Fruit fly (Drosophila melanogaster) whole organism, embryonic: ENCODE results near the gene Shaw.

Experiments used
- ATbp ChIP-seq: fragments of 200-800 bp; sonication (Bioruptor generic); optimal IDR thresholded peaks from 2 replicates; lab custom pipeline; 2017; ENCODE audit warnings: missing biosample characterization, mild to moderate bottlenecking, missing genetic modification characterization, missing genetic modification reagents
- Awh ChIP-seq: fragments of 200-800 bp; sonication (Bioruptor generic); IDR thresholded peaks from 2 replicates; pipeline ENCODE4, ENCODE4 v1.3.6; 2022; ENCODE audit warnings: missing biosample characterization, missing genetic modification characterization
- BEAF-32 ChIP-seq: fragments of 200-800 bp; sonication (Bioruptor generic); optimal IDR thresholded peaks from 3 replicates; lab custom pipeline; 2017; ENCODE audit warnings: missing biosample characterization, missing genetic modification characterization, mild to moderate bottlenecking, moderate library complexity, missing genetic modification reagents
- CG10979 ChIP-seq: fragments of 200-800 bp; sonication (Bioruptor generic); optimal IDR thresholded peaks from 2 replicates; lab custom pipeline; 2018; ENCODE audit warnings: missing biosample characterization, mild to moderate bottlenecking, missing genetic modification characterization, moderate library complexity
- CG11504 ChIP-seq: fragments of 200-800 bp; sonication (Bioruptor generic); optimal IDR thresholded peaks from 3 replicates; lab custom pipeline; 2019; ENCODE audit warnings: missing biosample characterization, mild to moderate bottlenecking, missing genetic modification characterization, moderate library complexity
- CG12104 ChIP-seq: fragments of 200-800 bp; sonication (Bioruptor generic); optimal IDR thresholded peaks from 3 replicates; lab custom pipeline; 2016; ENCODE audit warnings: missing biosample characterization, missing genetic modification characterization
- CG12391 ChIP-seq: fragments of 200-800 bp; sonication (Bioruptor generic); optimal IDR thresholded peaks from 3 replicates; lab custom pipeline; 2018; ENCODE audit warnings: missing biosample characterization, mild to moderate bottlenecking, missing genetic modification characterization, moderate library complexity
- CG1603 ChIP-seq: fragments of 200-800 bp; sonication (Bioruptor generic); optimal IDR thresholded peaks from 2 replicates; lab custom pipeline; 2019; ENCODE audit warnings: missing biosample characterization, mild to moderate bottlenecking, missing genetic modification characterization, moderate library complexity
- CG16813 ChIP-seq: fragments of 200-800 bp; sonication (Bioruptor generic); IDR thresholded peaks from 3 replicates; pipeline ENCODE4 v1.3.6; 2022; ENCODE audit warnings: missing biosample characterization, missing genetic modification characterization; ENCODE audit not compliant: partially characterized antibody
- CG17568 ChIP-seq: fragments of 200-800 bp; sonication (Bioruptor generic); optimal IDR thresholded peaks from 2 replicates; lab custom pipeline; 2018; ENCODE audit warnings: missing biosample characterization, mild to moderate bottlenecking, missing genetic modification characterization, moderate library complexity
- CG2202 ChIP-seq: fragments of 200-800 bp; sonication (Bioruptor generic); optimal IDR thresholded peaks from 2 replicates; lab custom pipeline; 2018; ENCODE audit warnings: missing biosample characterization, mild to moderate bottlenecking, missing genetic modification characterization
- CG2712 ChIP-seq: fragments of 200-800 bp; optimal IDR thresholded peaks from 3 replicates; lab custom pipeline; 2019; ENCODE audit warnings: missing biosample characterization, mild to moderate bottlenecking, missing genetic modification characterization, moderate library complexity
- CG3995 ChIP-seq: fragments of 200-800 bp; sonication (Bioruptor generic); optimal IDR thresholded peaks from 3 replicates; lab custom pipeline; 2016; ENCODE audit warnings: missing biosample characterization, missing genetic modification characterization
- CG4404 ChIP-seq: fragments of 200-800 bp; sonication (Bioruptor generic); IDR thresholded peaks from 2 replicates; pipeline ENCODE4 v1.3.6; 2022; ENCODE audit warnings: missing biosample characterization, missing genetic modification characterization
- CG7987 ChIP-seq: fragments of 200-800 bp; sonication (Bioruptor generic); optimal IDR thresholded peaks from 2 replicates; lab custom pipeline; 2018; ENCODE audit warnings: missing biosample characterization, mild to moderate bottlenecking, missing genetic modification characterization, moderate library complexity
- CG8388 ChIP-seq: fragments of 200-800 bp; sonication (Bioruptor generic); optimal IDR thresholded peaks from 2 replicates; lab custom pipeline; 2019; ENCODE audit warnings: missing biosample characterization, mild to moderate bottlenecking, missing genetic modification characterization, moderate library complexity
- CG9727 ChIP-seq: fragments of 200-800 bp; sonication (Bioruptor generic); optimal IDR thresholded peaks from 3 replicates; lab custom pipeline; 2017; ENCODE audit warnings: missing biosample characterization, mild to moderate bottlenecking, missing genetic modification characterization
- CoRest ChIP-seq: fragments of 200-800 bp; sonication (Bioruptor generic); optimal IDR thresholded peaks from 3 replicates; lab custom pipeline; 2018; ENCODE audit warnings: missing biosample characterization, mild to moderate bottlenecking, missing genetic modification characterization, moderate library complexity
- Drgx ChIP-seq: fragments of 200-800 bp; sonication (Bioruptor generic); IDR thresholded peaks from 2 replicates; pipeline ENCODE4 v1.3.6; 2022; ENCODE audit warnings: missing biosample characterization, missing genetic modification characterization
- Eip74EF ChIP-seq, 2 experiments: fragments of 200-800 bp in 1 of 2; fragments of >200 bp in 1 of 2; sonication (Bioruptor generic) in 1 of 2; optimal IDR thresholded peaks; 2 replicates each; lab custom pipeline; 2017 to 2019; ENCODE audit warnings: missing biosample characterization in 2 of 2, missing genetic modification characterization in 2 of 2, mild to moderate bottlenecking in 1 of 2, moderate library complexity in 1 of 2
- Elba2 ChIP-seq: fragments of 200-800 bp; sonication (Bioruptor generic); optimal IDR thresholded peaks from 3 replicates; lab custom pipeline; 2016; ENCODE audit warnings: missing biosample characterization, missing genetic modification characterization
- Hmr ChIP-seq: fragments of 200-800 bp; sonication (Bioruptor generic); optimal IDR thresholded peaks from 3 replicates; lab custom pipeline; 2017; ENCODE audit warnings: mild to moderate bottlenecking, missing biosample characterization, missing genetic modification reagents, missing genetic modification characterization
- Hmx ChIP-seq: fragments of 200-800 bp; sonication (Bioruptor generic); optimal IDR thresholded peaks from 2 replicates; lab custom pipeline; 2016; ENCODE audit warnings: missing biosample characterization, missing genetic modification characterization
- Optix ChIP-seq: fragments of 200-800 bp; sonication (Bioruptor generic); IDR thresholded peaks from 3 replicates; pipeline ENCODE4 v1.3.6; 2022; ENCODE audit warnings: missing biosample characterization, missing genetic modification characterization
- Rx ChIP-seq: fragments of 200-800 bp; sonication (Bioruptor generic); IDR thresholded peaks from 2 replicates; pipeline ENCODE4 v1.3.6; 2022; ENCODE audit warnings: missing biosample characterization, missing genetic modification characterization
- Side ChIP-seq: fragments of 200-800 bp; sonication (Bioruptor generic); optimal IDR thresholded peaks from 2 replicates; lab custom pipeline; 2016; ENCODE audit warnings: missing biosample characterization, missing genetic modification characterization
- TFAM ChIP-seq: fragments of 200-800 bp; sonication (Bioruptor generic); optimal IDR thresholded peaks from 2 replicates; lab custom pipeline; 2017; ENCODE audit warnings: missing biosample characterization, missing genetic modification characterization, inconsistent platforms
- Usf ChIP-seq: fragments of 200-800 bp; sonication (Bioruptor generic); optimal IDR thresholded peaks from 2 replicates; lab custom pipeline; 2017; ENCODE audit warnings: missing genotype, missing biosample characterization, missing genetic modification characterization
- Vsx1 ChIP-seq: fragments of 200-800 bp; sonication (Bioruptor generic); optimal IDR thresholded peaks from 2 replicates; lab custom pipeline; 2017; ENCODE audit warnings: missing biosample characterization, mild to moderate bottlenecking, missing genetic modification characterization, missing genetic modification reagents
- ara ChIP-seq: fragments of 200-800 bp; sonication (Bioruptor generic); IDR thresholded peaks from 2 replicates; pipeline ENCODE4 v1.3.6; 2022; ENCODE audit warnings: missing biosample characterization, missing genetic modification characterization
- ase ChIP-seq: fragments of 200-800 bp; sonication (Bioruptor generic); IDR thresholded peaks from 3 replicates; pipeline ENCODE4 v1.3.6; 2022; ENCODE audit warnings: missing biosample characterization, missing genetic modification characterization
- bcd ChIP-seq: fragments of 200-800 bp; sonication (Bioruptor generic); optimal IDR thresholded peaks from 2 replicates; lab custom pipeline; 2017; ENCODE audit warnings: missing biosample characterization, mild to moderate bottlenecking, missing genetic modification characterization
- chn ChIP-seq: fragments of 200-800 bp; sonication (Bioruptor generic); optimal IDR thresholded peaks from 2 replicates; lab custom pipeline; 2016; ENCODE audit warnings: missing biosample characterization, missing genetic modification characterization
- corto ChIP-seq: fragments of 200-800 bp; sonication (Bioruptor generic); optimal IDR thresholded peaks from 2 replicates; lab custom pipeline; 2016; ENCODE audit warnings: missing biosample characterization, mild to moderate bottlenecking, missing genetic modification characterization, moderate library complexity
- crc ChIP-seq: fragments of 200-800 bp; sonication (Bioruptor generic); optimal IDR thresholded peaks from 2 replicates; lab custom pipeline; 2016; ENCODE audit warnings: missing biosample characterization, missing genetic modification characterization
- da ChIP-seq: fragments of 200-800 bp; sonication (Bioruptor generic); optimal IDR thresholded peaks from 2 replicates; lab custom pipeline; 2016; ENCODE audit warnings: missing biosample characterization, missing genetic modification characterization
- danr ChIP-seq: fragments of 200-800 bp; sonication (Bioruptor generic); IDR thresholded peaks from 2 replicates; pipeline ENCODE4 v1.3.6; 2022; ENCODE audit warnings: missing biosample characterization, missing genetic modification characterization
- dmrt11E ChIP-seq: fragments of 200-800 bp; sonication (Bioruptor generic); optimal IDR thresholded peaks from 3 replicates; lab custom pipeline; 2018; ENCODE audit warnings: missing biosample characterization, mild to moderate bottlenecking, missing genetic modification characterization, moderate library complexity
- exex ChIP-seq: fragments of 200-800 bp; sonication (Bioruptor generic); optimal IDR thresholded peaks from 4 replicates; lab custom pipeline; 2018; ENCODE audit warnings: missing biosample characterization, mild to moderate bottlenecking, missing genetic modification characterization, moderate library complexity
- fd64A ChIP-seq: fragments of 200-800 bp; sonication (Bioruptor generic); optimal IDR thresholded peaks from 3 replicates; lab custom pipeline; 2018; ENCODE audit warnings: missing biosample characterization, mild to moderate bottlenecking, missing genetic modification characterization
- gsb ChIP-seq: fragments of 200-800 bp; sonication (Bioruptor generic); IDR thresholded peaks from 2 replicates; pipeline ENCODE4 v1.3.6; 2022; ENCODE audit warnings: missing biosample characterization, missing genetic modification characterization
- gt ChIP-seq: fragments of 200-800 bp; sonication (Bioruptor generic); IDR thresholded peaks from 2 replicates; pipeline ENCODE4 v1.3.6; 2022; ENCODE audit warnings: missing biosample characterization, missing genetic modification characterization
- org-1 ChIP-seq: fragments of 200-800 bp; sonication (Bioruptor generic); optimal IDR thresholded peaks from 2 replicates; lab custom pipeline; 2017; ENCODE audit warnings: missing biosample characterization, missing genetic modification characterization
- phol ChIP-seq: fragments of 200-800 bp; sonication (Bioruptor generic); optimal IDR thresholded peaks from 3 replicates; lab custom pipeline; 2018; ENCODE audit warnings: missing biosample characterization, mild to moderate bottlenecking, missing genetic modification characterization, moderate library complexity
- ro ChIP-seq: fragments of 200-800 bp; sonication (Bioruptor generic); IDR thresholded peaks from 2 replicates; pipeline ENCODE4 v1.3.6; 2022; ENCODE audit warnings: missing biosample characterization, missing genetic modification characterization
- row ChIP-seq: fragments of 200-800 bp; sonication (Bioruptor generic); IDR thresholded peaks from 3 replicates; pipeline ENCODE4 v1.3.6; 2022; ENCODE audit warnings: missing biosample characterization, missing genetic modification characterization
- sd ChIP-seq: fragments of 200-800 bp; sonication (Bioruptor generic); optimal IDR thresholded peaks from 3 replicates; lab custom pipeline; 2018; ENCODE audit warnings: missing biosample characterization, mild to moderate bottlenecking, missing genetic modification characterization, moderate library complexity
- seq ChIP-seq: fragments of 200-800 bp; sonication (Bioruptor generic); IDR thresholded peaks from 2 replicates; pipeline ENCODE4 v1.3.6; 2022; ENCODE audit warnings: missing biosample characterization, missing genetic modification characterization
- tx ChIP-seq: fragments of 200-800 bp; sonication (Bioruptor generic); optimal IDR thresholded peaks from 2 replicates; lab custom pipeline; 2016; ENCODE audit warnings: missing biosample characterization, missing genetic modification characterization
- unc-4 ChIP-seq: fragments of 200-800 bp; sonication (Bioruptor generic); IDR thresholded peaks from 2 replicates; pipeline ENCODE4 v1.3.6; 2022; ENCODE audit warnings: missing biosample characterization, missing genetic modification characterization; ENCODE audit not compliant: partially characterized antibody
- wor ChIP-seq: fragments of 200-800 bp; sonication (Bioruptor generic); IDR thresholded peaks from 2 replicates; pipeline ENCODE4 v1.3.6; 2022; ENCODE audit warnings: missing biosample characterization, missing genetic modification characterization

Shaw gene

DNA sequence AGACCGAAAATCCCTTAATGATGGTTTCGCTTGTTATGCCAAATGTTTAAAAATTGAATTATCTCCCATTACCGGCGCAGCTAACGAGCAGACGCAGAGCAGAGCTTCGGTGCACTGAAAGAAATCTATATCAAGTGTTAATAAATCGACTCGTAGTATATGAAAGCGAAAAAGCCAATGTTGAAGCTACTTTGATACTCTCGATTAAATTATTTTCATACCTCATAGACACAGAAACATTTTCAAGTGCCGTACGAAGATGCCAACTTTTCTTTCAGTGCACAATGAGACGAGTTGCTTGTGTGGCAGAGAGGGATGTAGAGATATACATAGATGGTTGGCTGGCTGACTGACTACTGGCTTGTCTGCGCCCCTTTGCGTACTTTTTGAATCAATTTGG is 42.2 kb upstream of the Shaw start (continued):
- TF ChIP-seq exex (tag; lab: Kevin White, UChicago) (no peak), CG4404 (GFP tag; lab: Robert Waterston, UW) (peak; percentile 41; the same call in 1 of the 2 replicates), unc-4 (GFP tag; lab: Robert Waterston, UW) (no peak), CG1603 (tag; lab: Kevin White, UChicago) (peak; percentile 57), TFAM (GFP tag; lab: Kevin White, UChicago) (no peak), CG9727 (GFP tag; lab: Kevin White, UChicago) (peak; percentile 18), Elba2 (GFP tag; lab: Kevin White, UChicago) (no peak), wor (GFP tag; lab: Robert Waterston, UW) (no peak), dmrt11E (tag; lab: Kevin White, UChicago) (peak; percentile 67), Drgx (GFP tag; lab: Robert Waterston, UW) (no peak), Eip74EF (GFP tag; optimal IDR thresholded peaks at IDR 0.05; lab: Kevin White, UChicago) (no peak), CG2202 (tag; lab: Kevin White, UChicago) (no peak), tx (GFP tag; lab: Kevin White, UChicago) (no peak), CG2712 (tag; lab: Kevin White, UChicago) (peak; percentile 67), ara (GFP tag; lab: Robert Waterston, UW) (peak; percentile 49; the same call in 1 of the 2 replicates), CG16813 (GFP tag; lab: Robert Waterston, UW) (no peak), fd64A (GFP tag; lab: Kevin White, UChicago) (peak; percentile 2), gsb (GFP tag; lab: Robert Waterston, UW) (no peak), bcd (GFP tag; lab: Kevin White, UChicago) (peak; percentile 10), org-1 (no peak), ro (no peak), seq (GFP tag; lab: Robert Waterston, UW) (no peak), CG17568 (GFP tag; lab: Kevin White, UChicago) (no peak), sd (tag; lab: Kevin White, UChicago) (no peak), crc (GFP tag; lab: Kevin White, UChicago) (no peak), ase (GFP tag; lab: Robert Waterston, UW) (0 out of 3 replicates have a peak, but pooled peaks have one; percentile 35), Optix (GFP tag; lab: Robert Waterston, UW) (no peak), CG12104 (no peak), Hmx (GFP tag; lab: Kevin White, UChicago) (no peak), Hmr (GFP tag; lab: Kevin White, UChicago) (no peak), phol (tag; lab: Kevin White, UChicago) (peak; percentile 58), CG11504 (tag; lab: Kevin White, UChicago) (no peak), da (no peak), chn (GFP tag; lab: Kevin White, UChicago) (peak; percentile 12), CG12391 (tag; lab: Kevin White, UChicago) (peak; percentile 29), Awh (GFP tag; lab: Robert Waterston, UW) (0 out of 2 replicates have a peak, but pooled peaks have one; percentile 28), BEAF-32 (GFP tag; lab: Kevin White, UChicago) (no peak), CG7987 (no peak), Usf (GFP tag; lab: Kevin White, UChicago) (no peak), gt (GFP tag; lab: Robert Waterston, UW) (no peak), CoRest (peak; percentile 6), Rx (GFP tag; lab: Robert Waterston, UW) (peak; percentile 42; the same call in 1 of the 2 replicates), row (GFP tag; lab: Robert Waterston, UW) (peak; percentile 61; the same call in 2 of the 3 replicates), CG10979 (tag; lab: Kevin White, UChicago) (peak; percentile 61), danr (GFP tag; lab: Robert Waterston, UW) (no peak), Side (GFP tag; lab: Kevin White, UChicago) (peak; percentile 17), Vsx1 (GFP tag; lab: Kevin White, UChicago) (no peak), corto (GFP tag; lab: Kevin White, UChicago) (no peak), CG8388 (GFP tag; lab: Kevin White, UChicago) (peak; percentile 39), CG3995 (no peak), ATbp (GFP tag; lab: Kevin White, UChicago) (peak; percentile 17)
